Worm (Caenorhabditis elegans): Measurements from ENCODE around the gene T10G3.1.

T10G3.1 gene

DNA sequence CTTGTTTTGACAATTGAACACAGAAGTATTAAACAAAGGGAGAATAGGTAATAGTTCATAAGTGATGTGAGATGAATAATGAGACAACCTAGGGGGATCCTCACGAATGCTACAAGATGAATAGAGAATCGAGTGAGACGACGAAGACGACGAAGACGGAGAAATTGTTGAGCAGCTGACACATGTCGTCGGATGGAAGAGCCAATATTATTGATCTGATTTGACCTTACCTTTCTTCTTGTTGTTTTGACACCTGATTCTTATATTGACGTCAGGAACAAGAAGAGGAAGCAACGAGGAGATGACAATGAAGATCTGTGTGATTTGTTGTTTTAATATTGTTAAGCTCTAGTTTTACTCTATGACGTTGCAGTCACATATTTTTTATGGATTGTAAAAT is at the start of gene T10G3.1:
Gene T10G3.1 (minus strand): TSS at position 213 of the 400 bp plus-strand sequence.
- TF ChIP-seq ceh-16 (tag; optimal IDR thresholded peaks at IDR 0.05) (no peak), nhr-11 (tag; optimal IDR thresholded peaks at IDR 0.05) (no peak), tbx-2 (tag; optimal IDR thresholded peaks at IDR 0.05) (no peak), ZK546.5 (tag; optimal IDR thresholded peaks at IDR 0.05) (no peak), hmg-11 (tag; optimal IDR thresholded peaks at IDR 0.05) (no peak), mdl-1 (tag; optimal IDR thresholded peaks at IDR 0.05) (no peak), mml-1 (tag; optimal IDR thresholded peaks at IDR 0.05) (no peak), nhr-237 (tag; optimal IDR thresholded peaks at IDR 0.05) (no peak), elt-2 (tag; optimal IDR thresholded peaks at IDR 0.05) (no peak), zag-1 (tag; optimal IDR thresholded peaks at IDR 0.05) (no peak), fos-1 (tag; optimal IDR thresholded peaks at IDR 0.05) (no peak), lsy-12 (tag; optimal IDR thresholded peaks at IDR 0.05) (no peak), egl-27 (tag; optimal IDR thresholded peaks at IDR 0.05) (no peak)

ce11 chrV:13523194-13523593 is 49.7 kb upstream of the T10G3.1 start, which contains the start of gene R11G10.3:
TSS of gene R11G10.3 (plus strand) at chrV:13523494.
- no peak for TF ChIP-seq zag-1 (tag; optimal IDR thresholded peaks at IDR 0.05)

- no peak for TF ChIP-seq eor-1 (tag; optimal IDR thresholded peaks at IDR 0.05)
- TF ChIP-seq hmg-11 (tag; optimal IDR thresholded peaks at IDR 0.05): no peak
- no peak for TF ChIP-seq skn-1 (tag; optimal IDR thresholded peaks at IDR 0.05)
- no peak for TF ChIP-seq mml-1 (tag; optimal IDR thresholded peaks at IDR 0.05)
- TF ChIP-seq elt-1 (tag; optimal IDR thresholded peaks at IDR 0.05): no peak
- no peak for TF ChIP-seq pqm-1 (tag; optimal IDR thresholded peaks at IDR 0.05)
- TF ChIP-seq ama-1 (optimal IDR thresholded peaks at IDR 0.05): no peak
- no peak for TF ChIP-seq R02D3.7 (tag; optimal IDR thresholded peaks at IDR 0.05)
- TF ChIP-seq nhr-67 (tag; optimal IDR thresholded peaks at IDR 0.05): no peak
- no peak for TF ChIP-seq zag-1 (tag; optimal IDR thresholded peaks at IDR 0.05)
- TF ChIP-seq ceh-16 (tag; optimal IDR thresholded peaks at IDR 0.05): no peak
- TF ChIP-seq lin-15B (tag; optimal IDR thresholded peaks at IDR 0.05): no peak
- TF ChIP-seq nfya-1 (tag; optimal IDR thresholded peaks at IDR 0.05; ENCODE audit: insufficient read depth): no peak
- TF ChIP-seq sea-2 (GFP tag; optimal IDR thresholded peaks at IDR 0.05): no peak
- TF ChIP-seq ztf-11 (tag; optimal IDR thresholded peaks at IDR 0.05): no peak
- TF ChIP-seq nhr-23 (tag; optimal IDR thresholded peaks at IDR 0.05): no peak
- no peak for TF ChIP-seq aly-2 (tag; optimal IDR thresholded peaks at IDR 0.05)
These were observed 41.6 kb upstream of the T10G3.1 start, which contains the start of gene semi-1 for ce11 chrV:13515115-13515514. TSS of gene semi-1 (minus strand) at chrV:13515215.

ce11 chrV:13512515-13512914 is 39.0 kb upstream of the T10G3.1 start:
- TF ChIP-seq nfya-1 (tag; optimal IDR thresholded peaks at IDR 0.05; ENCODE audit: insufficient read depth) (no peak), nhr-25 (tag; optimal IDR thresholded peaks at IDR 0.05) (no peak), zag-1 (tag; optimal IDR thresholded peaks at IDR 0.05) (no peak), aly-2 (tag; optimal IDR thresholded peaks at IDR 0.05) (no peak), sea-2 (GFP tag; optimal IDR thresholded peaks at IDR 0.05) (no peak), fos-1 (tag; optimal IDR thresholded peaks at IDR 0.05) (no peak), unc-62 (GFP tag; optimal IDR thresholded peaks at IDR 0.05) (no peak), nhr-12 (tag; optimal IDR thresholded peaks at IDR 0.05) (no peak), nhr-76 (tag; optimal IDR thresholded peaks at IDR 0.05) (no peak), eor-1 (tag; optimal IDR thresholded peaks at IDR 0.05) (no peak), nhr-28 (tag; optimal IDR thresholded peaks at IDR 0.05) (no peak), nhr-23 (tag; optimal IDR thresholded peaks at IDR 0.05) (no peak)

ce11 chrV:13511618-13512017 is 38.1 kb upstream of the T10G3.1 start, which contains the start of gene avr-15:
TSS of gene avr-15 (minus strand) at chrV:13511718.
- TF ChIP-seq egl-27 (tag; optimal IDR thresholded peaks at IDR 0.05) (no peak), pha-4 (tag; optimal IDR thresholded peaks at IDR 0.05) (no peak), nhr-23 (tag; optimal IDR thresholded peaks at IDR 0.05) (no peak), nhr-25 (tag; optimal IDR thresholded peaks at IDR 0.05) (no peak), nhr-67 (tag; optimal IDR thresholded peaks at IDR 0.05) (no peak), fkh-2 (tag; optimal IDR thresholded peaks at IDR 0.05) (no peak), nhr-28 (tag; optimal IDR thresholded peaks at IDR 0.05) (no peak)

ce11 chrV:13506321-13506720 is 32.8 kb upstream of the T10G3.1 start, which contains the start of gene R11G10.4:
TSS of gene R11G10.4 (plus strand) at chrV:13506621.
- TF ChIP-seq fkh-10 (GFP tag; optimal IDR thresholded peaks at IDR 0.05) (no peak), nhr-67 (tag; optimal IDR thresholded peaks at IDR 0.05) (no peak), mdl-1 (tag; optimal IDR thresholded peaks at IDR 0.05) (no peak), lsy-12 (tag; optimal IDR thresholded peaks at IDR 0.05) (no peak), nhr-77 (tag; optimal IDR thresholded peaks at IDR 0.05) (no peak), sea-2 (GFP tag; optimal IDR thresholded peaks at IDR 0.05) (no peak)
